Worm (Caenorhabditis elegans) whole organism, mixed stage, embryonic: ENCODE measurements around the gene scl-18.

Source experiments
- bed-3 ChIP-seq: fragments of 200-800 bp; sonication (Bioruptor generic); optimal IDR thresholded peaks from 3 replicates; lab custom pipeline; 2018; ENCODE audit warnings: mild to moderate bottlenecking, missing genetic modification characterization, moderate library complexity, missing compliant biosample characterization
- blmp-1 ChIP-seq: fragments of 150-350 bp; optimal IDR thresholded peaks from 2 replicates; lab custom pipeline; 2014; ENCODE audit warnings: missing biosample characterization, missing genetic modification characterization
- ceh-39 ChIP-seq: fragments of 150-350 bp; optimal IDR thresholded peaks from 2 replicates; lab custom pipeline; 2014; ENCODE audit warnings: missing biosample characterization, missing genetic modification characterization
- ceh-43 ChIP-seq: fragments of 200-800 bp; sonication (Bioruptor generic); optimal IDR thresholded peaks from 2 replicates; lab custom pipeline; 2018; ENCODE audit warnings: mild to moderate bottlenecking, missing genetic modification characterization, moderate library complexity, missing compliant biosample characterization
- ceh-83 ChIP-seq: fragments of 200-800 bp; sonication (Bioruptor generic); optimal IDR thresholded peaks from 2 replicates; lab custom pipeline; 2018; ENCODE audit warnings: mild to moderate bottlenecking, missing genetic modification characterization, missing compliant biosample characterization
- ces-1 ChIP-seq: fragments of 150-350 bp; optimal IDR thresholded peaks from 2 replicates; lab custom pipeline; 2014; ENCODE audit warnings: missing biosample characterization, missing genetic modification reagents, missing genetic modification characterization
- cnd-1 ChIP-seq: fragments of 200-800 bp; sonication (Bioruptor generic); optimal IDR thresholded peaks from 2 replicates; lab custom pipeline; 2018; ENCODE audit warnings: mild to moderate bottlenecking, missing genetic modification characterization, missing compliant biosample characterization
- drap-1 ChIP-seq: fragments of 200-800 bp; sonication (Bioruptor generic); optimal IDR thresholded peaks from 3 replicates; lab custom pipeline; 2018; ENCODE audit warnings: mild to moderate bottlenecking, missing genetic modification characterization, missing compliant biosample characterization
- elt-1 ChIP-seq: sonication (generic microtip); optimal IDR thresholded peaks from 2 replicates; lab custom pipeline; 2017; ENCODE audit warnings: missing genetic modification characterization, mild to moderate bottlenecking, missing compliant biosample characterization, antibody characterized with exemption, moderate library complexity, borderline replicate concordance; ENCODE audit not compliant: insufficient read depth
- elt-3 ChIP-seq: fragments of 150-350 bp; optimal IDR thresholded peaks from 2 replicates; lab custom pipeline; 2014; ENCODE audit warnings: missing biosample characterization, missing genetic modification characterization
- flh-1 ChIP-seq: fragments of 200-800 bp; sonication (Bioruptor generic); optimal IDR thresholded peaks from 2 replicates; lab custom pipeline; 2018; ENCODE audit warnings: mild to moderate bottlenecking, missing genetic modification characterization, moderate library complexity, missing compliant biosample characterization
- ham-2 ChIP-seq: fragments of 200-800 bp; sonication (Bioruptor generic); optimal IDR thresholded peaks from 2 replicates; lab custom pipeline; 2018; ENCODE audit warnings: mild to moderate bottlenecking, missing genetic modification characterization, missing compliant biosample characterization
- hlh-1 ChIP-seq: fragments of 150-350 bp; optimal IDR thresholded peaks from 2 replicates; lab custom pipeline; 2014; ENCODE audit warnings: missing biosample characterization, missing genetic modification reagents, missing genetic modification characterization
- lin-13 ChIP-seq: fragments of 150-350 bp; optimal IDR thresholded peaks from 2 replicates; lab custom pipeline; 2014; ENCODE audit warnings: missing biosample characterization, missing genetic modification characterization
- lin-32 ChIP-seq: fragments of 200-800 bp; sonication (Bioruptor generic); optimal IDR thresholded peaks from 2 replicates; lab custom pipeline; 2018; ENCODE audit warnings: mild to moderate bottlenecking, missing genetic modification characterization, missing compliant biosample characterization
- lsy-2 ChIP-seq: fragments of 150-350 bp; optimal IDR thresholded peaks from 2 replicates; lab custom pipeline; 2014; ENCODE audit warnings: missing biosample characterization, missing genetic modification characterization
- mab-5 ChIP-seq: fragments of 150-350 bp; optimal IDR thresholded peaks from 2 replicates; lab custom pipeline; 2014; ENCODE audit warnings: missing biosample characterization, missing genetic modification characterization
- mep-1 ChIP-seq: fragments of 150-350 bp; optimal IDR thresholded peaks from 2 replicates; lab custom pipeline; 2017; ENCODE audit warnings: missing biosample characterization, missing genetic modification reagents, missing genetic modification characterization, inconsistent platforms
- mls-2 ChIP-seq: sonication (generic microtip); optimal IDR thresholded peaks from 2 replicates; lab custom pipeline; 2016; ENCODE audit warnings: mild to moderate bottlenecking, missing genetic modification characterization, moderate library complexity, missing compliant biosample characterization
- nhr-12 ChIP-seq: fragments of 150-350 bp; optimal IDR thresholded peaks from 2 replicates; lab custom pipeline; 2014; ENCODE audit warnings: missing biosample characterization, missing genetic modification characterization
- nhr-2 ChIP-seq: fragments of 150-350 bp; optimal IDR thresholded peaks from 2 replicates; lab custom pipeline; 2014; ENCODE audit warnings: missing biosample characterization, missing genetic modification characterization
- nhr-237 ChIP-seq: fragments of 150-350 bp; optimal IDR thresholded peaks from 2 replicates; lab custom pipeline; 2014; ENCODE audit warnings: missing biosample characterization, missing genetic modification characterization
- nhr-28 ChIP-seq: fragments of 150-350 bp; optimal IDR thresholded peaks from 2 replicates; lab custom pipeline; 2014; ENCODE audit warnings: missing biosample characterization, missing genetic modification characterization
- nhr-76 ChIP-seq: sonication (generic microtip); optimal IDR thresholded peaks from 2 replicates; lab custom pipeline; 2017; ENCODE audit warnings: missing biosample characterization, missing genetic modification characterization
- sem-2 ChIP-seq: fragments of 200-800 bp; sonication (Bioruptor generic); optimal IDR thresholded peaks from 2 replicates; lab custom pipeline; 2018; ENCODE audit warnings: mild to moderate bottlenecking, missing genetic modification characterization, missing compliant biosample characterization
- snpc-4 ChIP-seq: fragments of 150-350 bp; optimal IDR thresholded peaks from 2 replicates; lab custom pipeline; 2014; ENCODE audit warnings: missing biosample characterization, missing genetic modification characterization
- sptf-1 ChIP-seq: sonication (generic microtip); optimal IDR thresholded peaks from 2 replicates; lab custom pipeline; 2017; ENCODE audit warnings: mild to moderate bottlenecking, missing genetic modification characterization, moderate library complexity, missing compliant biosample characterization
- tbx-8 ChIP-seq: fragments of 200-800 bp; sonication (Bioruptor generic); optimal IDR thresholded peaks from 2 replicates; lab custom pipeline; 2018; ENCODE audit warnings: mild to moderate bottlenecking, missing genetic modification characterization, moderate library complexity, missing compliant biosample characterization
- unc-120 ChIP-seq: sonication (generic microtip); optimal IDR thresholded peaks from 2 replicates; lab custom pipeline; 2017; ENCODE audit warnings: missing genetic modification characterization, missing compliant biosample characterization; ENCODE audit not compliant: poor library complexity, severe bottlenecking
- unc-39 ChIP-seq: fragments of 150-350 bp; optimal IDR thresholded peaks from 2 replicates; lab custom pipeline; 2014; ENCODE audit warnings: missing biosample characterization, missing genetic modification characterization
- unc-62 ChIP-seq: fragments of 150-350 bp; optimal IDR thresholded peaks from 2 replicates; lab custom pipeline; 2014; ENCODE audit warnings: missing biosample characterization, missing genetic modification reagents, missing genetic modification characterization
- zip-8 ChIP-seq: fragments of 150-350 bp; optimal IDR thresholded peaks from 2 replicates; lab custom pipeline; 2014; ENCODE audit warnings: missing biosample characterization, missing genetic modification characterization
- ztf-11 ChIP-seq: fragments of 150-350 bp; optimal IDR thresholded peaks from 2 replicates; lab custom pipeline; 2014; ENCODE audit warnings: missing biosample characterization, missing genetic modification characterization

The scl-18 gene

DNA sequence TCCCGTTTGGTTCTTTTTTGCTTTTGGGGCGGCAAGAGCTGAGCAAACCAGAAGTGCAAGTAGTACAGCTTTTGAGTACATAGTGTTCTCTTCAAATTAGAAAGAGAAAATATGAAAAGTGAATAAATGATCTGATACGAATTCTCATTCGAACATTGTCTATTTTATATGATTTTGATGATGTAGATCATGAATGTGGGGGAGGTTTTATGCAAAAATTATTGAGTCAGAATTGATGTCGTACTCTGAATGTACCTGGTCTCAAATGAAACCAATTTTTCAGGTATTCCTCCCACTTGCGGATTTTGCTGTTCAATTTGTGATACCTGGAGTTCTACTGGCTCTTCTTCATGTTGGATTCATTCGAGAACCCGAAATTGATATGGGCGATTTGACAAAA lies 14.0 kb downstream of the scl-18 start, which contains the start of gene K01A6.4:
TSS of gene K01A6.4 (minus strand) at position 101 of the 400 bp plus-strand sequence.
- TF ChIP-seq ceh-43 (GFP tag; lab: Kevin White, UChicago) (no peak), nhr-28 (tag; lab: Kevin White, UChicago) (no peak), unc-39 (tag; lab: Kevin White, UChicago) (no peak), ztf-11 (tag; lab: Kevin White, UChicago) (no peak), lsy-2 (tag; lab: Kevin White, UChicago) (no peak), elt-1 (no peak), unc-62 (no peak), nhr-2 (no peak), nhr-12 (tag; lab: Kevin White, UChicago) (no peak), ceh-83 (GFP tag; lab: Kevin White, UChicago) (no peak), tbx-8 (GFP tag; lab: Kevin White, UChicago) (no peak), lin-32 (no peak), drap-1 (GFP tag; lab: Kevin White, UChicago) (no peak), nhr-76 (tag; lab: Kevin White, UChicago) (no peak), ceh-39 (tag; lab: Kevin White, UChicago) (no peak), snpc-4 (tag; lab: Kevin White, UChicago) (no peak), cnd-1 (tag; lab: Kevin White, UChicago) (no peak)

DNA sequence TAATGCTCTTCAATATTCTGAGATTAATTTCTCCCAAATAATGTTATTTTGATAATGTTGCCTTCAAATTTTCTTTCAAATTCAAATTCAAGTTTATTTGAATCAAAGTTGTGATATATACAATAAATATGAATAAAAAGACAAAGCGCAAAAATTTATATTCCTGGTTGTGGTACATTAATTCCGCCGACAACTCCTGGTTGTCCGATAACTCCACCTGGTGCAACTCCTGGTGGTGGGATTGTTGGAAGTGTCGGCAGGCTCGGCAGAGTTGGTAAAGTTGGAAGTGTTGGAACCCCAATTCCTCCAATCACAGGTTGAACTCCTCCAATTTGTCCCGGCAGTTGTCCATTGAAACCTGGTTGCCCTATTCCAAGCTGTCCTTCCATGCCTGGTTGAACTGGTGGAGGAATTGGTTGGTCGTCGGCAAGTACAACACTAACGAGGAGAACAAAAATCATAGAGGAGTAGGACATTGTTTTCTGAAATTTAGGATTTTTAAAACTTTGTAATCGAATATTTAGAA lies 16.1 kb downstream of the scl-18 start, which contains the start of gene K01A6.7:
TSS of gene K01A6.7 (minus strand) at position 476 of the 526 bp plus-strand sequence.
- TF ChIP-seq unc-120 (tag; lab: Kevin White, UChicago) (no peak), ham-2 (GFP tag; lab: Kevin White, UChicago) (no peak), mab-5 (tag; lab: Kevin White, UChicago) (no peak), sptf-1 (tag; lab: Kevin White, UChicago) (no peak), blmp-1 (no peak), nhr-76 (tag; lab: Kevin White, UChicago) (no peak), ztf-11 (tag; lab: Kevin White, UChicago) (no peak), hlh-1 (tag; lab: Kevin White, UChicago) (no peak), mls-2 (tag; lab: Kevin White, UChicago) (no peak), lin-32 (no peak), unc-62 (no peak), tbx-8 (GFP tag; lab: Kevin White, UChicago) (no peak), ceh-83 (GFP tag; lab: Kevin White, UChicago) (no peak), drap-1 (GFP tag; lab: Kevin White, UChicago) (no peak), ces-1 (GFP tag; lab: Kevin White, UChicago) (no peak), flh-1 (GFP tag; lab: Kevin White, UChicago) (no peak), snpc-4 (tag; lab: Kevin White, UChicago) (no peak), bed-3 (GFP tag; lab: Kevin White, UChicago) (no peak), mep-1 (no peak), zip-8 (no peak)
- TF ChIP-seq, all 35 proteins: peak for 0

DNA sequence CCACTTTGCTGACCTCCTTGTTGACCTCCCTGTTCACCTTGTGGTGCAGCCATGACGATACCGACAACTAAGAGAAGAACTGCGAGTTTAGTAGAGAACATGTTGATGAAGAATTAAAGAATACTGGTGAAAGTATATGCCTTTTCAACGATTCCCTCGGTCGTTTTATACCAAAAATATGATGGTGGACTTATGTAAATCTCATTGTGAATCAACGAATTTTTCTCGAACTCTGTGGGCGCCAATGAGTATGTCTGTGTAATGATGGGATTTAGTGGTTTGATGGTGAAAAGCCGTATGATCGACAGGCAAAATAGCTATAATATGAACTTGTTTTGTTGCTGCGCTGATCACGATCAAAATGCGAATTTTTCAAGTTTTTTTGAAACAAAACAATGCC lies 17.0 kb downstream of the scl-18 start, which contains the start of gene K01A6.8:
TSS of gene K01A6.8 (minus strand) at position 101 of the 400 bp plus-strand sequence.
- no peak for TF ChIP-seq elt-3 (tag; lab: Kevin White, UChicago)
- no peak for TF ChIP-seq ceh-83 (GFP tag; lab: Kevin White, UChicago)
- TF ChIP-seq sem-2: no peak
- no peak for TF ChIP-seq snpc-4 (tag; lab: Kevin White, UChicago)
- TF ChIP-seq ceh-43 (GFP tag; lab: Kevin White, UChicago): no peak
- no peak for TF ChIP-seq mep-1
- no peak for TF ChIP-seq hlh-1 (tag; lab: Kevin White, UChicago)
- no peak for TF ChIP-seq unc-39 (tag; lab: Kevin White, UChicago)
- no peak for TF ChIP-seq nhr-76 (tag; lab: Kevin White, UChicago)
- TF ChIP-seq nhr-237: no peak
- TF ChIP-seq drap-1 (GFP tag; lab: Kevin White, UChicago): no peak
- TF ChIP-seq unc-62: no peak

DNA sequence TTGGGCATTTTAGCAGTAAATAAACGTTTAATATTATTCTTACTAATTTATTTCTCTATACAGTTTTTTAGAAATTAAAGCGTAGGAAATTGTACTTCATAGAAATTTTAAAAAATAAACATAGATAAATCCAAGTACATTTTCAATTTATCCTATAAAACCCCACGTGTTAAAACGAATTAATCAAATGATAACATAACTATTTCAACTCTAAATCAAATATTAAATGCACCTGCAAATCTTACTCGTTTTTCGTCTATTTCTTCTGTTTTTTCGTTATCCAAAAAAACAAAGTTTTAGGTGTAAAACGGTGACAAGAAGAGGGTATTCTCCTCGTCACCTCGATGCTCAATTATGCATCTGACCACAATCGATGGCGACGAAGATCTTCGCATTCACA lies 19.2 kb downstream of the scl-18 start, which contains the start of gene K01A6.6:
TSS of gene K01A6.6 (plus strand) at position 301 of the 400 bp plus-strand sequence.
- no peak for TF ChIP-seq tbx-8 (GFP tag; lab: Kevin White, UChicago)
- TF ChIP-seq unc-120 (tag; lab: Kevin White, UChicago): no peak
- no peak for TF ChIP-seq zip-8
- no peak for TF ChIP-seq nhr-2
- TF ChIP-seq nhr-28 (tag; lab: Kevin White, UChicago): no peak
- TF ChIP-seq ceh-83 (GFP tag; lab: Kevin White, UChicago): no peak
- no peak for TF ChIP-seq ces-1 (GFP tag; lab: Kevin White, UChicago)
- TF ChIP-seq lin-13 (tag; lab: Kevin White, UChicago): no peak
- TF ChIP-seq lin-32: no peak
- no peak for TF ChIP-seq sem-2
- no peak for TF ChIP-seq nhr-12 (tag; lab: Kevin White, UChicago)
- no peak for TF ChIP-seq drap-1 (GFP tag; lab: Kevin White, UChicago)
